Worm (Caenorhabditis elegans) whole organism, young adult: ENCODE results near the gene ZK897.10.

Experiments
- gei-17 ChIP-seq: fragments of 200-800 bp; sonication (Bioruptor generic); optimal IDR thresholded peaks from 2 replicates; lab custom pipeline; 2018; ENCODE audit warnings: mild to moderate bottlenecking, missing genetic modification characterization, missing compliant biosample characterization
- lsl-1 ChIP-seq: fragments of 200-800 bp; sonication (Bioruptor generic); optimal IDR thresholded peaks from 2 replicates; lab custom pipeline; 2018; ENCODE audit warnings: mild to moderate bottlenecking, missing genetic modification characterization, moderate library complexity, missing compliant biosample characterization

DNA sequence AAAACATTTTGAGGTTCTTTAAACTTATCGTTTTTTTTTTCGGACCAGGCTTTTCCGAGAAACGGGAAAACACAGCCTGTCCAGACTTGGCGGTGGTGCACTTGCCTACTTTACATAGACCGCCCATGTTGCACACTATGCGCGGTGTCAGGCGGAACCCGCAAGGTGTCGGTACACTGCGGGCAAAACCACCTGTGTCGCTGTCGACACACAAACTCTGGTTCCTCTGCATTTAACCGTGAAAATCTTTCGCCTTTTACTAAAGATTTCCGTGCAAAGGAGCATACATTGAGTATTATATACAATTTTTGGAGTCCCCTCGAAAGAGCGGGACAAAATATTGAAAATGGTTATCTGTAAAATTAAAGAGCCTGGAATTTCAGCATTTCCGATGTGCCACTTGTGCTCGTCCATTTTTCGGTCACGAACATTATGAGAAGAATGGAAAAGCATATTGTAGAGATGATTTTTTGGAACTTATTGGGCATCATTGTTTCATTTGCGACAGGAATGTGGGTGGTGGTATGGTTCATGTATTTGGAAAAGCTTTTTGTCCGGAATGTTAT is 30.3 kb downstream of the ZK897.10 start:
- TF ChIP-seq lsl-1 = peak; percentile 53
- no peak for TF ChIP-seq gei-17 (GFP tag; lab: Kevin White, UChicago)
